Worm (Caenorhabditis elegans): Measurements from ENCODE around the gene col-3.

Gene col-3

ce11 chrIV:8855963-8856362 is 31.4 kb downstream of the col-3 start, which contains the start of gene T11B7.5:
Gene T11B7.5 (minus strand): TSS chrIV:8856063.
- TF ChIP-seq mab-5 (tag; optimal IDR thresholded peaks at IDR 0.05) = no peak
- no peak for TF ChIP-seq lin-39 (tag; optimal IDR thresholded peaks at IDR 0.05)
- TF ChIP-seq nhr-21 (tag; optimal IDR thresholded peaks at IDR 0.05) = no peak
- TF ChIP-seq zag-1 (tag; optimal IDR thresholded peaks at IDR 0.05) = no peak
- TF ChIP-seq ceh-82 (tag; optimal IDR thresholded peaks at IDR 0.05) = no peak

ce11 chrIV:8864672-8865071 is 40.1 kb downstream of the col-3 start:
- TF ChIP-seq nhr-21 (tag; optimal IDR thresholded peaks at IDR 0.05) = peak; percentile 53
- peak; percentile 36 for TF ChIP-seq gmeb-1 (tag; optimal IDR thresholded peaks at IDR 0.05)
- peak; percentile 52 for TF ChIP-seq mab-5 (tag; optimal IDR thresholded peaks at IDR 0.05)
- peak; percentile 5 for TF ChIP-seq sma-3 (GFP tag; optimal IDR thresholded peaks at IDR 0.05)
- peak; percentile 43 for TF ChIP-seq sma-9 (GFP tag; optimal IDR thresholded peaks at IDR 0.05)
- no peak for TF ChIP-seq sma-9 (tag; optimal IDR thresholded peaks at IDR 0.05)
- no peak for TF ChIP-seq R02D3.7 (tag; optimal IDR thresholded peaks at IDR 0.05)
- no peak for TF ChIP-seq nhr-77 (tag; optimal IDR thresholded peaks at IDR 0.05)
- peak; percentile 34 for TF ChIP-seq nhr-25 (tag; optimal IDR thresholded peaks at IDR 0.05)
- TF ChIP-seq elt-3 (tag; optimal IDR thresholded peaks at IDR 0.05) = no peak
- TF ChIP-seq unc-62 (GFP tag; optimal IDR thresholded peaks at IDR 0.05) = peak; percentile 15

ce11 chrIV:8865343-8865742 is 40.8 kb downstream of the col-3 start, which contains the start of gene C09G9.1:
Gene C09G9.1 (minus strand): TSS chrIV:8865485.
- TF ChIP-seq fos-1 (tag; optimal IDR thresholded peaks at IDR 0.05) (peak; percentile 27), F13H6.1 (tag; optimal IDR thresholded peaks at IDR 0.05) (peak; percentile 8), nhr-237 (tag; optimal IDR thresholded peaks at IDR 0.05) (no peak), mab-5 (tag; optimal IDR thresholded peaks at IDR 0.05) (no peak)

- TF ChIP-seq Y55F3AM.14 (GFP tag; optimal IDR thresholded peaks at IDR 0.05) (peak; percentile 63), lsy-2 (tag; optimal IDR thresholded peaks at IDR 0.05) (peak in 1 of 2 experiments; percentile 53), ztf-4 (tag; optimal IDR thresholded peaks at IDR 0.05) (no peak), fos-1 (tag; optimal IDR thresholded peaks at IDR 0.05) (peak; percentile 93), mab-5 (tag; optimal IDR thresholded peaks at IDR 0.05) (no peak), ama-1 (optimal IDR thresholded peaks at IDR 0.05) (peak; percentile 35), skn-1 (tag; optimal IDR thresholded peaks at IDR 0.05) (no peak), nhr-77 (tag; optimal IDR thresholded peaks at IDR 0.05) (no peak), nhr-6 (tag; optimal IDR thresholded peaks at IDR 0.05) (no peak), egl-27 (tag; optimal IDR thresholded peaks at IDR 0.05) (peak; percentile 23), ztf-11 (tag; optimal IDR thresholded peaks at IDR 0.05) (no peak), nhr-21 (tag; optimal IDR thresholded peaks at IDR 0.05) (peak; percentile 52), zag-1 (tag; optimal IDR thresholded peaks at IDR 0.05) (no peak), nhr-23 (tag; optimal IDR thresholded peaks at IDR 0.05) (no peak), crh-2 (tag; optimal IDR thresholded peaks at IDR 0.05) (peak; percentile 53), nhr-237 (tag; optimal IDR thresholded peaks at IDR 0.05) (no peak), ztf-1 (GFP tag; conservative IDR thresholded peaks at IDR 0.05) (no peak), mdl-1 (tag; optimal IDR thresholded peaks at IDR 0.05) (no peak), gmeb-1 (tag; optimal IDR thresholded peaks at IDR 0.05) (peak; percentile 11), sma-9 (GFP tag; optimal IDR thresholded peaks at IDR 0.05) (peak; percentile 55), sma-9 (tag; optimal IDR thresholded peaks at IDR 0.05) (no peak), blmp-1 (tag; optimal IDR thresholded peaks at IDR 0.05; ENCODE audit: insufficient read depth) (peak; percentile 75), elt-3 (tag; optimal IDR thresholded peaks at IDR 0.05) (no peak), lin-11 (tag; optimal IDR thresholded peaks at IDR 0.05) (no peak), elt-1 (tag; optimal IDR thresholded peaks at IDR 0.05) (no peak), sem-4 (tag; optimal IDR thresholded peaks at IDR 0.05) (peak; percentile 87), lin-39 (tag; optimal IDR thresholded peaks at IDR 0.05) (no peak), snpc-4 (tag; optimal IDR thresholded peaks at IDR 0.05) (peak; percentile 29), ceh-16 (tag; optimal IDR thresholded peaks at IDR 0.05) (no peak), nhr-129 (tag; optimal IDR thresholded peaks at IDR 0.05) (peak; percentile 86), unc-55 (GFP tag; optimal IDR thresholded peaks at IDR 0.05) (no peak), unc-39 (tag; optimal IDR thresholded peaks at IDR 0.05) (no peak), F13H6.1 (tag; optimal IDR thresholded peaks at IDR 0.05) (peak; percentile 79), nhr-10 (tag; optimal IDR thresholded peaks at IDR 0.05) (no peak), dmd-4 (tag; optimal IDR thresholded peaks at IDR 0.05) (no peak), sma-3 (GFP tag; optimal IDR thresholded peaks at IDR 0.05) (peak; percentile 77), mbf-1 (tag; optimal IDR thresholded peaks at IDR 0.05) (no peak), aly-2 (tag; optimal IDR thresholded peaks at IDR 0.05) (no peak), unc-62 (GFP tag; optimal IDR thresholded peaks at IDR 0.05) (no peak), nhr-12 (tag; optimal IDR thresholded peaks at IDR 0.05) (no peak), lin-13 (GFP tag; optimal IDR thresholded peaks at IDR 0.05) (no peak), C34F6.9 (tag; optimal IDR thresholded peaks at IDR 0.05) (peak; percentile 53), alr-1 (tag; optimal IDR thresholded peaks at IDR 0.05) (no peak), ZK546.5 (tag; optimal IDR thresholded peaks at IDR 0.05) (no peak)
These were observed 41.5 kb downstream of the col-3 start for ce11 chrIV:8866092-8866491.

Data from whole organism, L2 larva.